Worm (Caenorhabditis elegans) whole organism, early embryonic: ENCODE data around the gene tag-180.

Experiments
- B0310.2 ChIP-seq: sonication (generic microtip); optimal IDR thresholded peaks from 2 replicates; lab custom pipeline; 2016; ENCODE audit warnings: mild to moderate bottlenecking, missing genetic modification characterization, missing compliant biosample characterization
- F13C5.2 ChIP-seq: sonication (generic microtip); optimal IDR thresholded peaks from 2 replicates; lab custom pipeline; 2017; ENCODE audit warnings: mild to moderate bottlenecking, missing genetic modification characterization, inconsistent platforms, missing compliant biosample characterization
- aly-1 ChIP-seq: sonication (generic microtip); optimal IDR thresholded peaks from 2 replicates; lab custom pipeline; 2016; ENCODE audit warnings: missing genetic modification characterization, missing compliant biosample characterization
- ama-1 ChIP-seq: fragments of 150-350 bp; optimal IDR thresholded peaks from 2 replicates; lab custom pipeline; 2014
- ceh-13 ChIP-seq: fragments of 200-800 bp; sonication (Bioruptor generic); optimal IDR thresholded peaks from 2 replicates; lab custom pipeline; 2018; ENCODE audit warnings: mild to moderate bottlenecking, missing genetic modification characterization, missing compliant biosample characterization
- ceh-36 ChIP-seq: sonication (generic microtip); optimal IDR thresholded peaks from 2 replicates; lab custom pipeline; 2016; ENCODE audit warnings: missing genetic modification characterization, inconsistent platforms, missing compliant biosample characterization
- ets-7 ChIP-seq: sonication (generic microtip); optimal IDR thresholded peaks from 2 replicates; lab custom pipeline; 2016; ENCODE audit warnings: missing genotype, missing genetic modification characterization, missing compliant biosample characterization
- flt-1 ChIP-seq: fragments of 200-800 bp; sonication (Bioruptor generic); IDR thresholded peaks from 2 replicates; pipeline ENCODE4 v1.3.6; 2022; ENCODE audit warnings: missing genetic modification characterization, missing compliant biosample characterization
- hmbx-1 ChIP-seq: sonication (generic microtip); optimal IDR thresholded peaks from 2 replicates; lab custom pipeline; 2016; ENCODE audit warnings: mild to moderate bottlenecking, missing genetic modification characterization, missing compliant biosample characterization
- hmg-4 ChIP-seq: fragments of 200-800 bp; sonication (Bioruptor generic); optimal IDR thresholded peaks from 2 replicates; lab custom pipeline; 2018; ENCODE audit warnings: mild to moderate bottlenecking, missing genetic modification characterization, missing compliant biosample characterization
- hnd-1 ChIP-seq: sonication (generic microtip); optimal IDR thresholded peaks from 2 replicates; lab custom pipeline; 2016; ENCODE audit warnings: missing genetic modification characterization, missing compliant biosample characterization
- pes-1 ChIP-seq: fragments of 200-800 bp; sonication (Bioruptor generic); IDR thresholded peaks from 2 replicates; pipeline ENCODE4 v1.3.6; 2022; ENCODE audit warnings: missing genetic modification reagents, missing genetic modification characterization, missing compliant biosample characterization
- scrt-1 ChIP-seq: fragments of 200-800 bp; sonication (Bioruptor generic); IDR thresholded peaks from 2 replicates; pipeline ENCODE4 v1.3.6; 2022; ENCODE audit warnings: missing genetic modification characterization, missing compliant biosample characterization
- sea-1 ChIP-seq: fragments of 200-800 bp; sonication (Bioruptor generic); conservative IDR thresholded peaks from 2 replicates; pipeline ENCODE4 v1.3.6; 2022; ENCODE audit warnings: missing genetic modification characterization, missing compliant biosample characterization
- tbx-11 ChIP-seq: fragments of 200-800 bp; sonication (Bioruptor generic); IDR thresholded peaks from 2 replicates; pipeline ENCODE4 v1.3.6; 2022; ENCODE audit warnings: missing genetic modification characterization, missing compliant biosample characterization
- tbx-37 ChIP-seq: fragments of 200-800 bp; sonication (Bioruptor generic); conservative IDR thresholded peaks from 2 replicates; pipeline ENCODE4 v1.3.6; 2022; ENCODE audit warnings: missing genetic modification reagents, missing genetic modification characterization, missing compliant biosample characterization
- tra-4 ChIP-seq: sonication (generic microtip); optimal IDR thresholded peaks from 2 replicates; lab custom pipeline; 2017; ENCODE audit warnings: missing genetic modification characterization, missing compliant biosample characterization

tag-180 gene

DNA sequence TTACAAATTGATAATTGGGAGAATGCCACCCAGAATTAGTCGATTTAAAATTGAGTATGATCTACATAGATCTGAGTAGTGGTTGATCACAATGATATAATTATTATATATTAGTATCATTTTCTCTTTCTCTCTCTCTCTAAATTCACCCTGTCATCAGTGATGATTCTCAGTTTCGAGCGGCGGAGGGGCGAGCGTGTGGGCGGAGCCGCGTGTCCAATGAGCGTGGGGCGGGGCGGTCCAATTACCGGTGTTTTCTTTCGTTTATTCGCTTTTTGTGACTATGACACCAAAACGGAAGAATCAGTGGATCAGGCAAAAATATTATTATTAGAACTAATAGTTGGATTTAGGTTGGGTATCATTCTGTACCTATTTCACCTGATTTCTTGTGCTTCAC is 49.3 kb downstream of the tag-180 start:
- TF ChIP-seq flt-1 (GFP tag; lab: Robert Waterston, UW) (no peak), F13C5.2 (no peak), tbx-11 (GFP tag; lab: Robert Waterston, UW) (no peak), tbx-37 (GFP tag; lab: Robert Waterston, UW) (no peak), hmbx-1 (no peak)

DNA sequence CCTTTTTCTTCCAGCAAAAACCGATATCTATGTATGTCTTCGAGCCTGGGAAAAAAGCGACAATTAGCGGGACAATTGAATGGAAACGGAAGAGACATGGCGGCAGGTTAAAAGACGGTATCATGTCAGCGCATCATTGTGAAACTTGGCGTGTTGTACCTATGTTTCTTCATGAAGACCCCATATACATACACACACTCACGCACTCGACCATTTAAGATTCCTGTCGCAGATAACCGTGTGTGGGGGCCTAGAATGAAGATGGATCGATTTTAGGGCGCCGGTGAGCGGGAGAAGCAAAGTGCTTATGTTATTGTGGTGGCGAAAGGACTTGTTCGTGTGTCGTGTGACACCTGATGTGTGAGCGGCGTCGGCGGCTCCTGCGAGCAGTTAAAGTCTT is 52.4 kb downstream of the tag-180 start:
- TF ChIP-seq ceh-13 (GFP tag; lab: Kevin White, UChicago) (no peak), tra-4 (tag; lab: Kevin White, UChicago) (no peak), ets-7 (tag; lab: Kevin White, UChicago) (no peak), ama-1 (no peak), B0310.2 (tag; lab: Kevin White, UChicago) (no peak), F13C5.2 (no peak), scrt-1 (GFP tag; lab: Robert Waterston, UW) (no peak), hmbx-1 (no peak), tbx-11 (GFP tag; lab: Robert Waterston, UW) (no peak), sea-1 (GFP tag; lab: Robert Waterston, UW) (no peak), hnd-1 (tag; lab: Kevin White, UChicago) (no peak)

DNA sequence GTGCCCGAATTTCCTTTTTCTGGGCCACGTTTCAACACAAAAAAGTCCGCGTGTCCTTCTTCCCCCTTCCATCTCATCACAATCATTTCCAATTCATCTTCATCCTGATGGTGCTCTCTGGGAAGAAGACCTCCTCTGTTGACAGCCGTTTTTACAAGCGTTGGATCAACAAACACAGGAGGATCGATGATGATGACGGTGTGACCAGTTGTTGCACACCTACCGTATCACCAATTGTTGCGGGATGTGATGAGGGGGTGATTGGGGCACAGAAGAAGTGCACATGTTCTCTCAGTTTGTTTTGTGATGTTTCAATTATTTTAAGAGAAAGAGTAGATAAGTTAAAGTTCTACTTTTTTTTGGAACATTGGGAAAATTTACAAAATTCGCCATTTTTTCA is 53.7 kb downstream of the tag-180 start:
- TF ChIP-seq flt-1 (GFP tag; lab: Robert Waterston, UW) (no peak), tbx-37 (GFP tag; lab: Robert Waterston, UW) (no peak), ceh-36 (no peak), sea-1 (GFP tag; lab: Robert Waterston, UW) (no peak), ama-1 (no peak), B0310.2 (tag; lab: Kevin White, UChicago) (no peak), pes-1 (GFP tag; lab: Robert Waterston, UW) (no peak), ets-7 (tag; lab: Kevin White, UChicago) (no peak), hmbx-1 (no peak), hnd-1 (tag; lab: Kevin White, UChicago) (no peak), hmg-4 (GFP tag; lab: Kevin White, UChicago) (no peak)

DNA sequence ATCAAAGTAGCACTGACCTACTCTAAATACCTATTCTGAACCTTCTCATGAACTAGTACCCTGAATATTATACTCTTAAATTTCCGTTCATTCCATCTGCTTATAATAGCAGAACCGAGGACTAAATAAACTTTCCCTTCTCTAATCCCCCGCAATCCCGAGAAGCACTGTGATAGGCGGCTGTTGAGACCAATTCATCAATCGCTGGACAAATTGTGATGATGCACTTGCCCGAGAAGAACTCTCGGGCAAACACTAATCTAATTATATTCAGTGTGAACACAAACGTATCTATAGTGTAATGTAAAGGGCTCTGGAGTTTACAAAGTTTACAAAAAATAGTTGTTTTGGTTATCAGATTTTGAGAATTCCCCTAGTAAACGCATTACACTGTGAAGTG is 54.4 kb downstream of the tag-180 start:
- TF ChIP-seq sea-1 (GFP tag; lab: Robert Waterston, UW) (no peak), pes-1 (GFP tag; lab: Robert Waterston, UW) (no peak), flt-1 (GFP tag; lab: Robert Waterston, UW) (no peak), ceh-36 (no peak), hnd-1 (tag; lab: Kevin White, UChicago) (no peak), ets-7 (tag; lab: Kevin White, UChicago) (no peak), aly-1 (tag; lab: Kevin White, UChicago) (no peak), tbx-11 (GFP tag; lab: Robert Waterston, UW) (no peak), hmg-4 (GFP tag; lab: Kevin White, UChicago) (no peak), scrt-1 (GFP tag; lab: Robert Waterston, UW) (no peak), B0310.2 (tag; lab: Kevin White, UChicago) (no peak), ama-1 (no peak), tra-4 (tag; lab: Kevin White, UChicago) (no peak), F13C5.2 (no peak), hmbx-1 (no peak), tbx-37 (GFP tag; lab: Robert Waterston, UW) (no peak), ceh-13 (GFP tag; lab: Kevin White, UChicago) (no peak)
